Worm (Caenorhabditis elegans): ENCODE results near the gene sip-1.
A peak's percentile ranks its signal among the peaks of the same experiment; 100 is the strongest.

Gene sip-1

DNA sequence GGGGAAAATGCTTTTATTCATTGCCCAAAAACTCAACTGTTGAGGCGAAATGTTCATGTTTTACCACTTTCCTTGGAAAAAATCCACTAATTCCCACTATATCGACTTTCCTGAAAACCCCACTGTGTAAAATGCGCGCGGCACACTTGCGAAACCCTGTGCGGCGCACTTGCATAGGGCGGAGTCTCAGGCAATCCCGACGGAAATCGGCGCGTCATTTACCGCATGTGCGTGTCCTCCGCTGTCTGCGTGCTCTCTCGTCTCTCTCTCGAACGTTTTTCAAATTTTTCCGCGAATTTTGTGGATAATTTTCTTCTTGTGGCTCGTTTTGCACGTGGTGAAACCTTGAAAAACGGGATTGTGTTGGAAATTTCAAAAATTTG lies 45.4 kb downstream of the sip-1 start, which contains the start of gene atx-2 (continued):
- TF ChIP-seq elt-1 (tag; optimal IDR thresholded peaks at IDR 0.05; ENCODE audit: borderline replicate concordance, insufficient read depth) (peak; percentile 92), nhr-2 (tag; optimal IDR thresholded peaks at IDR 0.05) (no peak), ztf-11 (tag; optimal IDR thresholded peaks at IDR 0.05) (peak; percentile 100), elt-3 (tag; optimal IDR thresholded peaks at IDR 0.05) (peak; percentile 80), ces-1 (GFP tag; optimal IDR thresholded peaks at IDR 0.05) (peak; percentile 34), nhr-28 (tag; optimal IDR thresholded peaks at IDR 0.05) (peak; percentile 74), unc-39 (tag; optimal IDR thresholded peaks at IDR 0.05) (peak; percentile 100), drap-1 (GFP tag; optimal IDR thresholded peaks at IDR 0.05) (peak; percentile 99)

DNA sequence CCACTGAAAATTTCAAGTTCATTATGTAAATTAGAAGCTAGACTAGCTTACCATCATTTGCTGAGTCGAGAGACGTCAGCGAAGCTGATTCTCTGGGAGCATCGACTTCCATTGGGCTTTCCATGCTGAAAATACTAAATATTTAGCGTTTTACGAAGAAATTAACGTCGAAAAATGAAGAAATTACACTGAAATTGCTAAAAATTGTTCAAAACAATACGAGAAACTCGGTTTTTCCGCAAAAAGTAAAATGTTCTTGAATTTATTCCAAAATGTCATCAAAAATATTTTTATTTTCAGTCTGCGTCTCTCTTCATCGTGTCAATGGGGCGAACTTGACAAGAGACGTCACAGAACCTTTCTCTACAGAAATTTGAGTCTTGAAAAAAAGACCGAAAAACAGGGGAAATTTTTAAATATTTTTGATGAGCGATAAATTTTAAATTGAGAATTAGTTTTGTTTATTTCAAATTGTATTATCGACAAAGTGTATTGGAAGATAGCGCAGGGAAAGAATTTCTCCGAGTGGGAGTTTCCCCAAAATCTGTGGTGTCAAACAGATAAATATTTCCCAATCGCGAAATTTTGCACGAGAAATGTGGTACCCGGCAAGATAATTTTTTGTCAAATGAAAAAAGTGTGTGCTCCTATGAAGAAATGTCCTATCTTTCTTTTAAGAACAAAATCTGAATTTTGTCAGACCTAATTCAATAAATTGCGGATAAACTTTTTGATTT lies 46.0 kb downstream of the sip-1 start, which contains the start of gene ecps-1:
Gene ecps-1, minus strand, starts transcription at position 125 of the 737 bp plus-strand sequence.
- TF ChIP-seq M03D4.4 (tag; optimal IDR thresholded peaks at IDR 0.05) (no peak), ces-1 (GFP tag; optimal IDR thresholded peaks at IDR 0.05) (peak; percentile 85), lsy-2 (tag; optimal IDR thresholded peaks at IDR 0.05) (peak; percentile 74), unc-120 (tag; optimal IDR thresholded peaks at IDR 0.05; ENCODE audit: poor library complexity, severe bottlenecking) (no peak), cnd-1 (tag; optimal IDR thresholded peaks at IDR 0.05) (peak; percentile 24), nhr-237 (tag; optimal IDR thresholded peaks at IDR 0.05) (peak; percentile 88), elt-1 (tag; optimal IDR thresholded peaks at IDR 0.05; ENCODE audit: borderline replicate concordance, insufficient read depth) (no peak), sem-2 (GFP tag; optimal IDR thresholded peaks at IDR 0.05) (no peak), ceh-43 (GFP tag; optimal IDR thresholded peaks at IDR 0.05) (no peak), unc-39 (tag; optimal IDR thresholded peaks at IDR 0.05) (no peak), blmp-1 (tag; optimal IDR thresholded peaks at IDR 0.05) (no peak), pha-4 (tag; optimal IDR thresholded peaks at IDR 0.05) (peak; percentile 66), nhr-28 (tag; optimal IDR thresholded peaks at IDR 0.05) (no peak), bed-3 (GFP tag; optimal IDR thresholded peaks at IDR 0.05) (no peak), ham-2 (GFP tag; optimal IDR thresholded peaks at IDR 0.05) (no peak), unc-62 (GFP tag; optimal IDR thresholded peaks at IDR 0.05) (no peak), tbx-8 (GFP tag; optimal IDR thresholded peaks at IDR 0.05) (no peak), nhr-12 (tag; optimal IDR thresholded peaks at IDR 0.05) (no peak), ztf-11 (tag; optimal IDR thresholded peaks at IDR 0.05) (no peak), ceh-83 (GFP tag; optimal IDR thresholded peaks at IDR 0.05) (no peak), ceh-39 (tag; optimal IDR thresholded peaks at IDR 0.05) (peak; percentile 81), flh-1 (GFP tag; optimal IDR thresholded peaks at IDR 0.05) (no peak), mab-5 (tag; optimal IDR thresholded peaks at IDR 0.05) (no peak), hlh-1 (tag; optimal IDR thresholded peaks at IDR 0.05) (no peak), nhr-2 (tag; optimal IDR thresholded peaks at IDR 0.05) (peak; percentile 20), nhr-76 (tag; optimal IDR thresholded peaks at IDR 0.05) (no peak), sptf-1 (tag; optimal IDR thresholded peaks at IDR 0.05) (no peak), zip-8 (tag; optimal IDR thresholded peaks at IDR 0.05) (no peak), mls-2 (tag; optimal IDR thresholded peaks at IDR 0.05) (no peak), lin-13 (tag; optimal IDR thresholded peaks at IDR 0.05) (peak; percentile 63), elt-3 (tag; optimal IDR thresholded peaks at IDR 0.05) (no peak), snpc-4 (tag; optimal IDR thresholded peaks at IDR 0.05) (no peak), mep-1 (tag; optimal IDR thresholded peaks at IDR 0.05) (peak; percentile 98), drap-1 (GFP tag; optimal IDR thresholded peaks at IDR 0.05) (no peak), lin-32 (GFP tag; optimal IDR thresholded peaks at IDR 0.05) (no peak)

Measured in whole organism, mixed stage, embryonic.